Worm (Caenorhabditis elegans): Measurements from ENCODE around the gene nsph-3.1.

DNA sequence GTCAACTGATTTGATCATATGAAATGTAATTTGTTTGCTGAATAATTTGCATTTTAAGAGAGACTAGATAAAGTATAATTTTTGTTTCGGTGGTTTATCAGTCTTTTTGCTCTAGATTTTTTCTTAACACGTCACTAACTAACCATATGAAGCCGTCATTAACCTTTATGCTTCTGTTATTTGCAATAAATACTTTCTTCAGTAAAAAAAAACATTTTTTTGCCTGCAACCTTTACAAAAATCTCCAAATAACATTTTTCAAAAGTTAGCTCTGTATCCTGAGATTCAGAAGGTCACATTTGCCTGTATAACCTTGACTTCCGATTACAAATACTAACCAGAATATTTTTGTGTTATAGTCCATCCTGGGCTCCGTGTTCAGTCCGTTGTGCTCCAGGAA, 21.2 kb downstream of the nsph-3.1 start:
- TF ChIP-seq tab-1 (GFP tag; IDR thresholded peaks at IDR 0.05) (no peak), klf-2 (GFP tag; conservative IDR thresholded peaks at IDR 0.05) (no peak), ref-1 (GFP tag; conservative IDR thresholded peaks at IDR 0.05) (no peak), ztf-23 (GFP tag; IDR thresholded peaks at IDR 0.05) (no peak)
